Worm (Caenorhabditis elegans): ENCODE results near the gene pgp-9.

- TF ChIP-seq snpc-4 (tag; optimal IDR thresholded peaks at IDR 0.05), result no peak
- TF ChIP-seq fkh-10 (GFP tag; optimal IDR thresholded peaks at IDR 0.05), result no peak
These were observed 27.9 kb downstream of the pgp-9 start, which contains the start of gene srab-12 for ce11 chrV:17783542-17783941.

All from whole organism, L3 larva.